Fruit fly (Drosophila melanogaster): ENCODE data around the gene CG17597.

The CG17597 gene

dm6 chr2L:18808754-18809329 lies 22.1 kb downstream of the CG17597 start:
- TF ChIP-seq CG17801 (GFP tag; optimal IDR thresholded peaks at IDR 0.05; ENCODE audit: partially characterized antibody) = no peak

dm6 chr2L:18805637-18806403 lies 25.1 kb downstream of the CG17597 start:
- TF ChIP-seq CG17801 (GFP tag; optimal IDR thresholded peaks at IDR 0.05; ENCODE audit: partially characterized antibody) = no peak

dm6 chr2L:18805247-18805636 lies 25.7 kb downstream of the CG17597 start, which contains the start of gene CG43814:
TSS of gene CG43814 (minus strand) at chr2L:18805347.
- TF ChIP-seq CG17801 (GFP tag; optimal IDR thresholded peaks at IDR 0.05; ENCODE audit: partially characterized antibody) = no peak

- no peak for TF ChIP-seq CG17801 (GFP tag; optimal IDR thresholded peaks at IDR 0.05; ENCODE audit: partially characterized antibody)
Observed at dm6 chr2L:18801704-18802103, 29.2 kb downstream of the CG17597 start.

dm6 chr2L:18796446-18796845 lies 34.5 kb downstream of the CG17597 start:
- TF ChIP-seq CG17801 (GFP tag; optimal IDR thresholded peaks at IDR 0.05; ENCODE audit: partially characterized antibody) = no peak

- no peak for TF ChIP-seq CG17801 (GFP tag; optimal IDR thresholded peaks at IDR 0.05; ENCODE audit: partially characterized antibody)
Observed at dm6 chr2L:18795917-18796402, 35.0 kb downstream of the CG17597 start.

- TF ChIP-seq CG17801 (GFP tag; optimal IDR thresholded peaks at IDR 0.05; ENCODE audit: partially characterized antibody) = no peak
Observed at dm6 chr2L:18793243-18793642, 37.7 kb downstream of the CG17597 start.

dm6 chr2L:18792806-18793205 lies 38.1 kb downstream of the CG17597 start, which contains the start of gene ham:
TSS of gene ham (minus strand) at chr2L:18792906.
- TF ChIP-seq CG17801 (GFP tag; optimal IDR thresholded peaks at IDR 0.05; ENCODE audit: partially characterized antibody) = no peak

- no peak for TF ChIP-seq CG17801 (GFP tag; optimal IDR thresholded peaks at IDR 0.05; ENCODE audit: partially characterized antibody)
Observed at dm6 chr2L:18789773-18790385, 41.1 kb downstream of the CG17597 start.

- no peak for TF ChIP-seq CG17801 (GFP tag; optimal IDR thresholded peaks at IDR 0.05; ENCODE audit: partially characterized antibody)
Observed at dm6 chr2L:18788953-18789352, 42.0 kb downstream of the CG17597 start.

- TF ChIP-seq CG17801 (GFP tag; optimal IDR thresholded peaks at IDR 0.05; ENCODE audit: partially characterized antibody) = no peak
Observed at dm6 chr2L:18787415-18787989, 43.5 kb downstream of the CG17597 start.

dm6 chr2L:18785026-18785600 lies 45.8 kb downstream of the CG17597 start:
- no peak for TF ChIP-seq CG17801 (GFP tag; optimal IDR thresholded peaks at IDR 0.05; ENCODE audit: partially characterized antibody)

dm6 chr2L:18783357-18784040 lies 47.5 kb downstream of the CG17597 start:
- TF ChIP-seq CG17801 (GFP tag; optimal IDR thresholded peaks at IDR 0.05; ENCODE audit: partially characterized antibody) = no peak

- no peak for TF ChIP-seq CG17801 (GFP tag; optimal IDR thresholded peaks at IDR 0.05; ENCODE audit: partially characterized antibody)
Observed at dm6 chr2L:18782936-18783335, 48.0 kb downstream of the CG17597 start.
